Worm (Caenorhabditis elegans) whole organism, early embryonic: ENCODE data around the gene flp-14.

Experiments
- ama-1 ChIP-seq: fragments of 150-350 bp; optimal IDR thresholded peaks from 2 replicates; lab custom pipeline; 2014
- ceh-36 ChIP-seq: sonication (generic microtip); optimal IDR thresholded peaks from 2 replicates; lab custom pipeline; 2016; ENCODE audit warnings: missing genetic modification characterization, inconsistent platforms, missing compliant biosample characterization
- ets-7 ChIP-seq: sonication (generic microtip); optimal IDR thresholded peaks from 2 replicates; lab custom pipeline; 2016; ENCODE audit warnings: missing genotype, missing genetic modification characterization, missing compliant biosample characterization
- hmbx-1 ChIP-seq: sonication (generic microtip); optimal IDR thresholded peaks from 2 replicates; lab custom pipeline; 2016; ENCODE audit warnings: mild to moderate bottlenecking, missing genetic modification characterization, missing compliant biosample characterization
- pes-1 ChIP-seq: fragments of 200-800 bp; sonication (Bioruptor generic); IDR thresholded peaks from 2 replicates; pipeline ENCODE4 v1.3.6; 2022; ENCODE audit warnings: missing genetic modification reagents, missing genetic modification characterization, missing compliant biosample characterization
- scrt-1 ChIP-seq: fragments of 200-800 bp; sonication (Bioruptor generic); IDR thresholded peaks from 2 replicates; pipeline ENCODE4 v1.3.6; 2022; ENCODE audit warnings: missing genetic modification characterization, missing compliant biosample characterization
- tbx-11 ChIP-seq: fragments of 200-800 bp; sonication (Bioruptor generic); IDR thresholded peaks from 2 replicates; pipeline ENCODE4 v1.3.6; 2022; ENCODE audit warnings: missing genetic modification characterization, missing compliant biosample characterization

- TF ChIP-seq hmbx-1 (tag; lab: Kevin White, UChicago) (no peak), scrt-1 (GFP tag; lab: Robert Waterston, UW) (no peak), ama-1 (no peak), tbx-11 (GFP tag; lab: Robert Waterston, UW) (no peak), pes-1 (GFP tag; lab: Robert Waterston, UW) (no peak), ceh-36 (no peak), ets-7 (tag; lab: Kevin White, UChicago) (no peak)
Measured at ce11 chrIII:12891580-12891979, 18.7 kb upstream of the flp-14 start, which contains the start of the genes Y37D8A.29 and unc-71.
